Fruit fly (Drosophila melanogaster): Measurements from ENCODE around the gene CG9147.

DNA sequence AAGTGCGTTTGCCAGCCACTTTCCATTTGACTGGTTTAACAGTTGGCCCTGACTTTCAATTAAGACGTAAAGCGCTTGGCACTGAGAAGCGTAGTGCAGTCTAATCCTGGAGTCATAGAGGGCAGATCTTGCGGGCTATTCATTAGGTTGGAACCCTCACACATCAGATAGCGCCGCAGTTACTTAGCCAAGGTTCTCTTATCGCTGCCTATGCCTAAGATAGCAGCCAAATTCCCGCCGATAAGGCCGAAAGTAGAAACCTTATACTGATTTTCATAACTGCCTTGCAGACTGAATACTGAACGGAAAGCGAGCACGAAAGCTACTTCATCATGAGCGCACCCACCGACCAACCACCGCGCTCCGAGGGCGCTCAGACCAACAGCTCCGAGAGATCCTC lies 6.3 kb downstream of the CG9147 start:
- TF ChIP-seq CG11617 (GFP tag; optimal IDR thresholded peaks at IDR 0.05) (no peak), tj (GFP tag; optimal IDR thresholded peaks at IDR 0.05) (no peak), CG12768 (GFP tag; optimal IDR thresholded peaks at IDR 0.05) (no peak), CG7045 (GFP tag; optimal IDR thresholded peaks at IDR 0.05) (no peak), CG33017 (tag; optimal IDR thresholded peaks at IDR 0.05) (no peak), bab1 (GFP tag; optimal IDR thresholded peaks at IDR 0.05) (no peak), ovo (GFP tag; optimal IDR thresholded peaks at IDR 0.05) (no peak), CG14711 (tag; optimal IDR thresholded peaks at IDR 0.05) (no peak), kay (GFP tag; ENCODE audit: borderline replicate concordance) (no peak), Clk (GFP tag; optimal IDR thresholded peaks at IDR 0.05) (no peak), Mnt (GFP tag; optimal IDR thresholded peaks at IDR 0.05) (no peak)
